Worm (Caenorhabditis elegans): Measurements from ENCODE around the gene T06E6.1.

Gene T06E6.1

ce11 chrV:15417822-15418221 is 23.1 kb upstream of the T06E6.1 start, which contains the start of gene T06E6.10:
TSS of gene T06E6.10 (plus strand) at chrV:15418122.
- TF ChIP-seq nhr-237 (tag; optimal IDR thresholded peaks at IDR 0.05) (no peak), snpc-4 (tag; optimal IDR thresholded peaks at IDR 0.05) (no peak), ceh-43 (GFP tag; optimal IDR thresholded peaks at IDR 0.05) (no peak), sptf-1 (tag; optimal IDR thresholded peaks at IDR 0.05) (no peak), pha-4 (tag; optimal IDR thresholded peaks at IDR 0.05) (no peak), elt-1 (tag; optimal IDR thresholded peaks at IDR 0.05; ENCODE audit: borderline replicate concordance, insufficient read depth) (no peak), ham-2 (GFP tag; optimal IDR thresholded peaks at IDR 0.05) (no peak), sem-2 (GFP tag; optimal IDR thresholded peaks at IDR 0.05) (no peak)

- no peak for TF ChIP-seq lin-32 (GFP tag; optimal IDR thresholded peaks at IDR 0.05)
- TF ChIP-seq ztf-11 (tag; optimal IDR thresholded peaks at IDR 0.05) = no peak
- no peak for TF ChIP-seq flh-1 (GFP tag; optimal IDR thresholded peaks at IDR 0.05)
- no peak for TF ChIP-seq unc-62 (GFP tag; optimal IDR thresholded peaks at IDR 0.05)
- no peak for TF ChIP-seq pha-4 (tag; optimal IDR thresholded peaks at IDR 0.05)
- TF ChIP-seq nhr-28 (tag; optimal IDR thresholded peaks at IDR 0.05) = no peak
- TF ChIP-seq lsy-2 (tag; optimal IDR thresholded peaks at IDR 0.05) = no peak
- no peak for TF ChIP-seq ceh-39 (tag; optimal IDR thresholded peaks at IDR 0.05)
- TF ChIP-seq nhr-76 (tag; optimal IDR thresholded peaks at IDR 0.05) = no peak
- TF ChIP-seq ceh-83 (GFP tag; optimal IDR thresholded peaks at IDR 0.05) = no peak
- TF ChIP-seq unc-39 (tag; optimal IDR thresholded peaks at IDR 0.05) = no peak
- no peak for TF ChIP-seq nhr-12 (tag; optimal IDR thresholded peaks at IDR 0.05)
- no peak for TF ChIP-seq tbx-8 (GFP tag; optimal IDR thresholded peaks at IDR 0.05)
- no peak for TF ChIP-seq snpc-4 (tag; optimal IDR thresholded peaks at IDR 0.05)
- TF ChIP-seq zip-8 (tag; optimal IDR thresholded peaks at IDR 0.05) = no peak
Observed at ce11 chrV:15415951-15416350, 21.2 kb upstream of the T06E6.1 start, which contains the start of gene srh-265. TSS of gene srh-265 (plus strand) at chrV:15416251.

ce11 chrV:15413847-15414246 is 19.1 kb upstream of the T06E6.1 start, which contains the start of gene srh-264:
TSS of gene srh-264 (plus strand) at chrV:15414147.
- TF ChIP-seq ceh-39 (tag; optimal IDR thresholded peaks at IDR 0.05) (no peak), mab-5 (tag; optimal IDR thresholded peaks at IDR 0.05) (no peak), lin-13 (tag; optimal IDR thresholded peaks at IDR 0.05) (no peak), lin-32 (GFP tag; optimal IDR thresholded peaks at IDR 0.05) (no peak), ztf-11 (tag; optimal IDR thresholded peaks at IDR 0.05) (no peak)

ce11 chrV:15412625-15413024 is 17.9 kb upstream of the T06E6.1 start, which contains the start of gene srbc-63:
TSS of gene srbc-63 (minus strand) at chrV:15412725.
- TF ChIP-seq sem-2 (GFP tag; optimal IDR thresholded peaks at IDR 0.05) = no peak
- no peak for TF ChIP-seq ceh-43 (GFP tag; optimal IDR thresholded peaks at IDR 0.05)
- no peak for TF ChIP-seq bed-3 (GFP tag; optimal IDR thresholded peaks at IDR 0.05)
- no peak for TF ChIP-seq lin-13 (tag; optimal IDR thresholded peaks at IDR 0.05)
- no peak for TF ChIP-seq sptf-1 (tag; optimal IDR thresholded peaks at IDR 0.05)
- TF ChIP-seq hlh-1 (tag; optimal IDR thresholded peaks at IDR 0.05) = no peak
- TF ChIP-seq nhr-237 (tag; optimal IDR thresholded peaks at IDR 0.05) = no peak
- no peak for TF ChIP-seq pha-4 (tag; optimal IDR thresholded peaks at IDR 0.05)
- TF ChIP-seq elt-3 (tag; optimal IDR thresholded peaks at IDR 0.05) = no peak
- TF ChIP-seq ces-1 (GFP tag; optimal IDR thresholded peaks at IDR 0.05) = no peak
- TF ChIP-seq nhr-76 (tag; optimal IDR thresholded peaks at IDR 0.05) = no peak
- no peak for TF ChIP-seq nhr-12 (tag; optimal IDR thresholded peaks at IDR 0.05)
- TF ChIP-seq ham-2 (GFP tag; optimal IDR thresholded peaks at IDR 0.05) = no peak

ce11 chrV:15406928-15407327 is 12.2 kb upstream of the T06E6.1 start, which contains the start of gene srh-257:
TSS of gene srh-257 (plus strand) at chrV:15407228.
- TF ChIP-seq nhr-237 (tag; optimal IDR thresholded peaks at IDR 0.05) = no peak
- TF ChIP-seq M03D4.4 (tag; optimal IDR thresholded peaks at IDR 0.05) = no peak

- TF ChIP-seq nhr-2 (tag; optimal IDR thresholded peaks at IDR 0.05) (no peak), snpc-4 (tag; optimal IDR thresholded peaks at IDR 0.05) (no peak), zip-8 (tag; optimal IDR thresholded peaks at IDR 0.05) (no peak), ceh-43 (GFP tag; optimal IDR thresholded peaks at IDR 0.05) (no peak), lsy-2 (tag; optimal IDR thresholded peaks at IDR 0.05) (no peak)
Observed at ce11 chrV:15404859-15405258, 10.1 kb upstream of the T06E6.1 start, which contains the start of gene srh-258. TSS of gene srh-258 (plus strand) at chrV:15405159.

All from whole organism, mixed stage, embryonic.